Worm (Caenorhabditis elegans) whole organism, mixed stage, embryonic: ENCODE data around the gene elo-5.

Source experiments
- M03D4.4 ChIP-seq: sonication (generic microtip); optimal IDR thresholded peaks from 2 replicates; lab custom pipeline; 2017; ENCODE audit warnings: mild to moderate bottlenecking, missing genetic modification characterization, missing compliant biosample characterization
- blmp-1 ChIP-seq: fragments of 150-350 bp; optimal IDR thresholded peaks from 2 replicates; lab custom pipeline; 2014; ENCODE audit warnings: missing biosample characterization, missing genetic modification characterization
- ceh-43 ChIP-seq: fragments of 200-800 bp; sonication (Bioruptor generic); optimal IDR thresholded peaks from 2 replicates; lab custom pipeline; 2018; ENCODE audit warnings: mild to moderate bottlenecking, missing genetic modification characterization, moderate library complexity, missing compliant biosample characterization
- ces-1 ChIP-seq: fragments of 150-350 bp; optimal IDR thresholded peaks from 2 replicates; lab custom pipeline; 2014; ENCODE audit warnings: missing biosample characterization, missing genetic modification reagents, missing genetic modification characterization
- cnd-1 ChIP-seq: fragments of 200-800 bp; sonication (Bioruptor generic); optimal IDR thresholded peaks from 2 replicates; lab custom pipeline; 2018; ENCODE audit warnings: mild to moderate bottlenecking, missing genetic modification characterization, missing compliant biosample characterization
- flh-1 ChIP-seq: fragments of 200-800 bp; sonication (Bioruptor generic); optimal IDR thresholded peaks from 2 replicates; lab custom pipeline; 2018; ENCODE audit warnings: mild to moderate bottlenecking, missing genetic modification characterization, moderate library complexity, missing compliant biosample characterization
- lin-13 ChIP-seq: fragments of 150-350 bp; optimal IDR thresholded peaks from 2 replicates; lab custom pipeline; 2014; ENCODE audit warnings: missing biosample characterization, missing genetic modification characterization
- mab-5 ChIP-seq: fragments of 150-350 bp; optimal IDR thresholded peaks from 2 replicates; lab custom pipeline; 2014; ENCODE audit warnings: missing biosample characterization, missing genetic modification characterization
- mls-2 ChIP-seq: sonication (generic microtip); optimal IDR thresholded peaks from 2 replicates; lab custom pipeline; 2016; ENCODE audit warnings: mild to moderate bottlenecking, missing genetic modification characterization, moderate library complexity, missing compliant biosample characterization
- nhr-237 ChIP-seq: fragments of 150-350 bp; optimal IDR thresholded peaks from 2 replicates; lab custom pipeline; 2014; ENCODE audit warnings: missing biosample characterization, missing genetic modification characterization
- pha-4 ChIP-seq: fragments of 150-350 bp; optimal IDR thresholded peaks from 2 replicates; lab custom pipeline; 2018; ENCODE audit warnings: missing biosample characterization, missing genetic modification reagents, missing genetic modification characterization
- sem-2 ChIP-seq: fragments of 200-800 bp; sonication (Bioruptor generic); optimal IDR thresholded peaks from 2 replicates; lab custom pipeline; 2018; ENCODE audit warnings: mild to moderate bottlenecking, missing genetic modification characterization, missing compliant biosample characterization
- snpc-4 ChIP-seq: fragments of 150-350 bp; optimal IDR thresholded peaks from 2 replicates; lab custom pipeline; 2014; ENCODE audit warnings: missing biosample characterization, missing genetic modification characterization
- sptf-1 ChIP-seq: sonication (generic microtip); optimal IDR thresholded peaks from 2 replicates; lab custom pipeline; 2017; ENCODE audit warnings: mild to moderate bottlenecking, missing genetic modification characterization, moderate library complexity, missing compliant biosample characterization
- unc-39 ChIP-seq: fragments of 150-350 bp; optimal IDR thresholded peaks from 2 replicates; lab custom pipeline; 2014; ENCODE audit warnings: missing biosample characterization, missing genetic modification characterization
- unc-62 ChIP-seq: fragments of 150-350 bp; optimal IDR thresholded peaks from 2 replicates; lab custom pipeline; 2014; ENCODE audit warnings: missing biosample characterization, missing genetic modification reagents, missing genetic modification characterization
- zip-8 ChIP-seq: fragments of 150-350 bp; optimal IDR thresholded peaks from 2 replicates; lab custom pipeline; 2014; ENCODE audit warnings: missing biosample characterization, missing genetic modification characterization
- ztf-11 ChIP-seq: fragments of 150-350 bp; optimal IDR thresholded peaks from 2 replicates; lab custom pipeline; 2014; ENCODE audit warnings: missing biosample characterization, missing genetic modification characterization

The elo-5 gene

DNA sequence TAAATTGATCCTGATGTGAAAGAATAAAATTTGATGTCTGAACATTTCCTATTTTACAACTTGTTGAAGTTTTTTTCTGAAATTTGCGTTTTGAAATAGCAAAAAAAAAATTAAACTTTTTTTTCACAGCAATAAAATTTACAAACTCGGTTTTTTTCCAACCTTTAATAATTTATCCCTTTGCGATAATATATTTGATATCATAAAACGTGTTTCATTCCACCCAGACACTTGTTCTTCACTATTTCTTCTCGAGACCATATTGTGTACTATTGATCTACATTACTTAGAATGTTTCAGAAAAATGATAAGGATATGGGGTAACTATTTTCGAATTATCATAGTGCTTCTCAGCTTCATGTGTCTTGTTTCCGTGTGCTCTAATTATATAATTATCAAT lies 50.8 kb downstream of the elo-5 start, which contains the start of gene Y4C6B.4:
TSS of gene Y4C6B.4 (plus strand) at position 301 of the 400 bp plus-strand sequence.
- TF ChIP-seq ceh-43 (no peak), snpc-4 (tag; lab: Kevin White, UChicago) (no peak), flh-1 (GFP tag; lab: Kevin White, UChicago) (no peak), mls-2 (tag; lab: Kevin White, UChicago) (no peak), sem-2 (GFP tag; lab: Kevin White, UChicago) (no peak), mab-5 (tag; lab: Kevin White, UChicago) (no peak), cnd-1 (tag; lab: Kevin White, UChicago) (no peak), M03D4.4 (no peak), sptf-1 (no peak), blmp-1 (tag; lab: Kevin White, UChicago) (no peak), zip-8 (no peak), ces-1 (GFP tag; lab: Kevin White, UChicago) (no peak), ztf-11 (tag; lab: Kevin White, UChicago) (no peak), lin-13 (tag; lab: Kevin White, UChicago) (no peak), nhr-237 (tag; lab: Kevin White, UChicago) (no peak), pha-4 (tag; lab: Kevin White, UChicago) (no peak), unc-62 (GFP tag; lab: Kevin White, UChicago) (no peak), unc-39 (tag; lab: Kevin White, UChicago) (no peak)
